Worm (Caenorhabditis elegans) whole organism, early embryonic: ENCODE results near the gene F11G11.15.
"Not testable (repeated sequence)": the region's sequence is repeated elsewhere in the genome, so short reads cannot be mapped to it uniquely, and the experiment has no call there.

Source experiments
- B0310.2 ChIP-seq: sonication (generic microtip); optimal IDR thresholded peaks from 2 replicates; lab custom pipeline; 2016; ENCODE audit warnings: mild to moderate bottlenecking, missing genetic modification characterization, missing compliant biosample characterization
- F13C5.2 ChIP-seq: sonication (generic microtip); optimal IDR thresholded peaks from 2 replicates; lab custom pipeline; 2017; ENCODE audit warnings: mild to moderate bottlenecking, missing genetic modification characterization, inconsistent platforms, missing compliant biosample characterization
- aly-1 ChIP-seq: sonication (generic microtip); optimal IDR thresholded peaks from 2 replicates; lab custom pipeline; 2016; ENCODE audit warnings: missing genetic modification characterization, missing compliant biosample characterization
- ama-1 ChIP-seq: fragments of 150-350 bp; optimal IDR thresholded peaks from 2 replicates; lab custom pipeline; 2014
- ceh-13 ChIP-seq: fragments of 200-800 bp; sonication (Bioruptor generic); optimal IDR thresholded peaks from 2 replicates; lab custom pipeline; 2018; ENCODE audit warnings: mild to moderate bottlenecking, missing genetic modification characterization, missing compliant biosample characterization
- ceh-36 ChIP-seq: sonication (generic microtip); optimal IDR thresholded peaks from 2 replicates; lab custom pipeline; 2016; ENCODE audit warnings: missing genetic modification characterization, inconsistent platforms, missing compliant biosample characterization
- ets-7 ChIP-seq: sonication (generic microtip); optimal IDR thresholded peaks from 2 replicates; lab custom pipeline; 2016; ENCODE audit warnings: missing genotype, missing genetic modification characterization, missing compliant biosample characterization
- flt-1 ChIP-seq: fragments of 200-800 bp; sonication (Bioruptor generic); IDR thresholded peaks from 2 replicates; pipeline ENCODE4 v1.3.6; 2022; ENCODE audit warnings: missing genetic modification characterization, missing compliant biosample characterization
- hmbx-1 ChIP-seq: sonication (generic microtip); optimal IDR thresholded peaks from 2 replicates; lab custom pipeline; 2016; ENCODE audit warnings: mild to moderate bottlenecking, missing genetic modification characterization, missing compliant biosample characterization
- hmg-4 ChIP-seq: fragments of 200-800 bp; sonication (Bioruptor generic); optimal IDR thresholded peaks from 2 replicates; lab custom pipeline; 2018; ENCODE audit warnings: mild to moderate bottlenecking, missing genetic modification characterization, missing compliant biosample characterization
- hnd-1 ChIP-seq: sonication (generic microtip); optimal IDR thresholded peaks from 2 replicates; lab custom pipeline; 2016; ENCODE audit warnings: missing genetic modification characterization, missing compliant biosample characterization
- pes-1 ChIP-seq: fragments of 200-800 bp; sonication (Bioruptor generic); IDR thresholded peaks from 2 replicates; pipeline ENCODE4 v1.3.6; 2022; ENCODE audit warnings: missing genetic modification reagents, missing genetic modification characterization, missing compliant biosample characterization
- scrt-1 ChIP-seq: fragments of 200-800 bp; sonication (Bioruptor generic); IDR thresholded peaks from 2 replicates; pipeline ENCODE4 v1.3.6; 2022; ENCODE audit warnings: missing genetic modification characterization, missing compliant biosample characterization
- sea-1 ChIP-seq: fragments of 200-800 bp; sonication (Bioruptor generic); conservative IDR thresholded peaks from 2 replicates; pipeline ENCODE4 v1.3.6; 2022; ENCODE audit warnings: missing genetic modification characterization, missing compliant biosample characterization
- tbx-11 ChIP-seq: fragments of 200-800 bp; sonication (Bioruptor generic); IDR thresholded peaks from 2 replicates; pipeline ENCODE4 v1.3.6; 2022; ENCODE audit warnings: missing genetic modification characterization, missing compliant biosample characterization
- tbx-37 ChIP-seq: fragments of 200-800 bp; sonication (Bioruptor generic); conservative IDR thresholded peaks from 2 replicates; pipeline ENCODE4 v1.3.6; 2022; ENCODE audit warnings: missing genetic modification reagents, missing genetic modification characterization, missing compliant biosample characterization
- tra-4 ChIP-seq: sonication (generic microtip); optimal IDR thresholded peaks from 2 replicates; lab custom pipeline; 2017; ENCODE audit warnings: missing genetic modification characterization, missing compliant biosample characterization

The F11G11.15 gene

ce11 chrII:4874335-4874861 lies at the start of gene F11G11.15:
Gene F11G11.15, plus strand, starts transcription at chrII:4874845.
- no peak for TF ChIP-seq ets-7 (tag; lab: Kevin White, UChicago)

- not testable (repeated sequence) for TF ChIP-seq pes-1 (GFP tag; lab: Robert Waterston, UW); hmg-4 (GFP tag; lab: Kevin White, UChicago); hnd-1 (tag; lab: Kevin White, UChicago)
These were observed 49.5 kb upstream of the F11G11.15 start, which contains the start of the genes C33F10.8 and msp-40 for ce11 chrII:4825133-4825532. Gene C33F10.8, minus strand, starts transcription at chrII:4825233. Gene msp-40, plus strand, starts transcription at chrII:4825414.

ce11 chrII:4827734-4828609 lies 46.7 kb upstream of the F11G11.15 start, which contains the start of the genes fbxb-88 and tbck-1:
Gene fbxb-88, minus strand, starts transcription at chrII:4827884.
Gene tbck-1, plus strand, starts transcription at chrII:4828559.
- no peak for TF ChIP-seq hnd-1 (tag; lab: Kevin White, UChicago)
- no peak for TF ChIP-seq pes-1 (GFP tag; lab: Robert Waterston, UW)
- peak; percentile 46 for TF ChIP-seq F13C5.2 (tag; lab: Kevin White, UChicago)
- no peak for TF ChIP-seq hmg-4 (GFP tag; lab: Kevin White, UChicago)
- TF ChIP-seq ceh-36 (tag; lab: Kevin White, UChicago) = no peak
- no peak for TF ChIP-seq flt-1
- TF ChIP-seq ama-1 (lab: Kevin White, UChicago) = no peak

- TF ChIP-seq tra-4 (tag; lab: Kevin White, UChicago) (no peak), ets-7 (tag; lab: Kevin White, UChicago) (no peak), pes-1 (GFP tag; lab: Robert Waterston, UW) (no peak)
These were observed 39.9 kb upstream of the F11G11.15 start, which contains the start of the genes C33F10.11 and C33F10.1 for ce11 chrII:4834761-4835160. Gene C33F10.11, minus strand, starts transcription at chrII:4834861. Gene C33F10.1, plus strand, starts transcription at chrII:4835023.

ce11 chrII:4837659-4838058 lies 37.0 kb upstream of the F11G11.15 start, which contains the start of gene C33F10.12:
Gene C33F10.12, minus strand, starts transcription at chrII:4837759.
- TF ChIP-seq F13C5.2 (tag; lab: Kevin White, UChicago) = no peak
- TF ChIP-seq tra-4 (tag; lab: Kevin White, UChicago) = no peak
- TF ChIP-seq tbx-11 (GFP tag; lab: Robert Waterston, UW) = no peak
- TF ChIP-seq ceh-36 (tag; lab: Kevin White, UChicago) = no peak
- TF ChIP-seq hnd-1 (tag; lab: Kevin White, UChicago) = no peak
- TF ChIP-seq aly-1 (tag; lab: Kevin White, UChicago) = no peak
- no peak for TF ChIP-seq hmg-4 (GFP tag; lab: Kevin White, UChicago)
- TF ChIP-seq ama-1 (lab: Kevin White, UChicago) = no peak
- no peak for TF ChIP-seq B0310.2 (tag; lab: Kevin White, UChicago)
- TF ChIP-seq scrt-1 (GFP tag; lab: Robert Waterston, UW) = no peak
- TF ChIP-seq sea-1 = no peak
- TF ChIP-seq tbx-37 (GFP tag; lab: Robert Waterston, UW) = no peak
- no peak for TF ChIP-seq ceh-13 (GFP tag; lab: Kevin White, UChicago)
- TF ChIP-seq ets-7 (tag; lab: Kevin White, UChicago) = no peak
- no peak for TF ChIP-seq hmbx-1

ce11 chrII:4842143-4842658 lies 32.4 kb upstream of the F11G11.15 start, which contains the start of the genes T23B7.2 and nspd-4:
Gene T23B7.2, minus strand, starts transcription at chrII:4842243.
Gene nspd-4, plus strand, starts transcription at chrII:4842608.
- TF ChIP-seq hmbx-1; B0310.2 (tag; lab: Kevin White, UChicago); tbx-37 (GFP tag; lab: Robert Waterston, UW): not testable (repeated sequence)

ce11 chrII:4849885-4850284 lies 24.8 kb upstream of the F11G11.15 start, which contains the start of gene T23B7.3:
Gene T23B7.3, plus strand, starts transcription at chrII:4850185.
- TF ChIP-seq tbx-37 (GFP tag; lab: Robert Waterston, UW) (no peak), B0310.2 (tag; lab: Kevin White, UChicago) (no peak), ceh-13 (GFP tag; lab: Kevin White, UChicago) (no peak), tra-4 (tag; lab: Kevin White, UChicago) (no peak), sea-1 (no peak), pes-1 (GFP tag; lab: Robert Waterston, UW) (no peak), ceh-36 (tag; lab: Kevin White, UChicago) (no peak), F13C5.2 (tag; lab: Kevin White, UChicago) (no peak), aly-1 (tag; lab: Kevin White, UChicago) (no peak), flt-1 (no peak), hmbx-1 (no peak), hmg-4 (GFP tag; lab: Kevin White, UChicago) (no peak), ama-1 (lab: Kevin White, UChicago) (no peak), tbx-11 (GFP tag; lab: Robert Waterston, UW) (no peak), scrt-1 (GFP tag; lab: Robert Waterston, UW) (no peak), hnd-1 (tag; lab: Kevin White, UChicago) (no peak), ets-7 (tag; lab: Kevin White, UChicago) (no peak)
